Fruit fly (Drosophila melanogaster) whole organism, adult: ENCODE measurements around the gene Xport-B.

Source experiments
- CG11617 ChIP-seq: fragments of 200-800 bp; sonication (Bioruptor generic); optimal IDR thresholded peaks from 2 replicates; lab custom pipeline; 2017; ENCODE audit warnings: mild to moderate bottlenecking, missing biosample characterization, missing genetic modification reagents, missing genetic modification characterization
- CG12768 ChIP-seq: fragments of 200-800 bp; sonication (Bioruptor generic); optimal IDR thresholded peaks from 2 replicates; lab custom pipeline; 2017; ENCODE audit warnings: missing biosample characterization, missing genetic modification characterization, mild to moderate bottlenecking, moderate library complexity, missing genetic modification reagents
- CG14711 ChIP-seq: fragments of 200-800 bp; sonication (Bioruptor generic); optimal IDR thresholded peaks from 2 replicates; lab custom pipeline; 2018; ENCODE audit warnings: missing biosample characterization, mild to moderate bottlenecking, missing genetic modification characterization, moderate library complexity
- CG1620 ChIP-seq: fragments of 200-800 bp; sonication (Bioruptor generic); optimal IDR thresholded peaks from 2 replicates; lab custom pipeline; 2016; ENCODE audit warnings: missing biosample characterization, missing genetic modification characterization
- CG33017 ChIP-seq: fragments of 200-800 bp; sonication (Bioruptor generic); optimal IDR thresholded peaks from 2 replicates; lab custom pipeline; 2018; ENCODE audit warnings: missing biosample characterization, mild to moderate bottlenecking, missing genetic modification characterization, moderate library complexity
- CG5204 ChIP-seq: fragments of 200-800 bp; sonication (Bioruptor generic); optimal IDR thresholded peaks from 2 replicates; lab custom pipeline; 2016; ENCODE audit warnings: missing biosample characterization, missing genetic modification characterization
- CG7045 ChIP-seq: fragments of 200-800 bp; sonication (Bioruptor generic); optimal IDR thresholded peaks from 2 replicates; lab custom pipeline; 2017; ENCODE audit warnings: missing biosample characterization, mild to moderate bottlenecking, missing genetic modification characterization
- CG7101 ChIP-seq: fragments of 200-800 bp; sonication (Bioruptor generic); optimal IDR thresholded peaks from 2 replicates; lab custom pipeline; 2018; ENCODE audit warnings: missing biosample characterization, mild to moderate bottlenecking, missing genetic modification characterization, moderate library complexity
- Clk ChIP-seq: fragments of 200-800 bp; sonication (Bioruptor generic); optimal IDR thresholded peaks from 2 replicates; lab custom pipeline; 2017; ENCODE audit warnings: missing biosample characterization, missing genetic modification characterization
- Crg-1 ChIP-seq: fragments of 200-800 bp; sonication (Bioruptor generic); optimal IDR thresholded peaks from 2 replicates; lab custom pipeline; 2016; ENCODE audit warnings: missing biosample characterization, missing genetic modification characterization
- Hr96 ChIP-seq: fragments of 200-800 bp; sonication (Bioruptor generic); optimal IDR thresholded peaks from 2 replicates; lab custom pipeline; 2016; ENCODE audit warnings: missing biosample characterization, missing genetic modification characterization
- Mnt ChIP-seq: fragments of 200-800 bp; sonication (Bioruptor generic); optimal IDR thresholded peaks from 2 replicates; lab custom pipeline; 2016; ENCODE audit warnings: missing biosample characterization, mild to moderate bottlenecking, missing genetic modification characterization
- bab1 ChIP-seq: fragments of 200-800 bp; sonication (Bioruptor generic); optimal IDR thresholded peaks from 3 replicates; lab custom pipeline; 2019; ENCODE audit warnings: missing biosample characterization, mild to moderate bottlenecking, missing genetic modification characterization, moderate library complexity
- cic ChIP-seq: fragments of 200-800 bp; sonication (Bioruptor generic); optimal IDR thresholded peaks from 2 replicates; lab custom pipeline; 2017; ENCODE audit warnings: missing biosample characterization, mild to moderate bottlenecking, missing genetic modification characterization, moderate library complexity
- cnc ChIP-seq, 2 experiments: fragments of >200 bp; optimal IDR thresholded peaks; 2 replicates each; lab custom pipeline; 2017
- kay ChIP-seq: fragments of 200-800 bp; sonication (Bioruptor generic); peaks from one replicate; lab custom pipeline; 2016; ENCODE audit warnings: missing biosample characterization, missing genetic modification characterization, borderline replicate concordance
- ovo ChIP-seq: fragments of 200-800 bp; sonication (Bioruptor generic); optimal IDR thresholded peaks from 2 replicates; lab custom pipeline; 2016; ENCODE audit warnings: missing biosample characterization, missing genetic modification characterization
- pad ChIP-seq: fragments of 200-800 bp; sonication (Bioruptor generic); optimal IDR thresholded peaks from 3 replicates; lab custom pipeline; 2017; ENCODE audit warnings: missing biosample characterization, missing genetic modification characterization, mild to moderate bottlenecking, moderate library complexity, missing genetic modification reagents
- tj ChIP-seq: fragments of 200-800 bp; sonication (Bioruptor generic); optimal IDR thresholded peaks from 3 replicates; lab custom pipeline; 2017; ENCODE audit warnings: missing biosample characterization, mild to moderate bottlenecking, missing genetic modification characterization, moderate library complexity
- toe ChIP-seq: fragments of 200-800 bp; sonication (Bioruptor generic); optimal IDR thresholded peaks from 2 replicates; lab custom pipeline; 2016; ENCODE audit warnings: missing biosample characterization, missing genetic modification characterization

Xport-B gene

DNA sequence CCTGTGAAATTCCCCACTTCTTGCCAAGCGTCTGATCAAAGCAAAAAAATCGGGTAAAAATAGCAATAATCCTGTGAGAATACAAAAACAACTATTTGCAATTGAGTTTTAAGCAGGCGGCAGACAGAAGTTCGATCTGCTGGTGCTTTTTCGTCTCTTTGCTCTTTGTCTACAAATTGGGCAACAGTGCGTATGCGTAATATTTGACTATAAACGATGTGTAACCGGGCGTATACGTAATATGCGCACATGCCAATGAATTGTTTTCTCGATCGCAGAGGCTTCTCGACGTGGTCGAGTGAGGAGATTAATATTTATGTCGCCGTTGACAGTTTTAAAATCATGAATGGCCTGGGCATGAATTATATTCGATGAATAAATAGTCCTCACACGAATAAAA, 19.9 kb downstream of the Xport-B start:
- no peak for TF ChIP-seq CG14711 (tag; lab: Kevin White, UChicago)
- no peak for TF ChIP-seq CG11617
- no peak for TF ChIP-seq CG7101 (tag; lab: Kevin White, UChicago)
- TF ChIP-seq ovo (GFP tag; lab: Kevin White, UChicago), result no peak
- no peak for TF ChIP-seq pad (GFP tag; lab: Kevin White, UChicago)
- TF ChIP-seq tj (GFP tag; lab: Kevin White, UChicago), result no peak
- TF ChIP-seq cnc (optimal IDR thresholded peaks at IDR 0.05; lab: Kevin White, UChicago), result no peak
- no peak for TF ChIP-seq CG33017 (tag; lab: Kevin White, UChicago)
- no peak for TF ChIP-seq kay (GFP tag; lab: Kevin White, UChicago)
- TF ChIP-seq Mnt, result no peak
- no peak for TF ChIP-seq Crg-1
- no peak for TF ChIP-seq bab1 (GFP tag; lab: Kevin White, UChicago)
- TF ChIP-seq CG5204 (GFP tag; lab: Kevin White, UChicago), result no peak
- TF ChIP-seq toe (GFP tag; lab: Kevin White, UChicago), result no peak
- no peak for TF ChIP-seq CG7045 (GFP tag; lab: Kevin White, UChicago)
- no peak for TF ChIP-seq CG1620 (GFP tag; lab: Kevin White, UChicago)
- TF ChIP-seq cic (GFP tag; lab: Kevin White, UChicago), result no peak

DNA sequence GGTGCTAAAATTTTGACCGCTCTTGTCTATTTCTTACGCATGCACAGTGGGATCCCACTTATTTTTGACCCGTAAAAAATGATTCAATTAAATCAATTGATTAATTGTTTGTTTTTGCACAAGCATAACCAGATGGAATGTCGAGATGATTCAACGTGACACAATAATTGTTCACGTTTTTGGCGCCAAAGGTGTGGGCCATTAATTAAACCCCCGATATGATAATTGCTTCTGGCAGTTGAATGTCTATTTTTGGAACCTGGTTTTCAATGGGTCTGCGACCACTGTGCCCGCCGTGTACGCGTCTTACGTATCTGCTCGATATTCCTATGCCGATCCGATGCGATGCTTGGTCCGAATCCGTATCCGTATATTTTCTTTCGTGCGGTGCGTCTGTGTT, 23.2 kb downstream of the Xport-B start:
- TF ChIP-seq CG7101 (tag; lab: Kevin White, UChicago), result peak; percentile 14
- TF ChIP-seq CG12768 (GFP tag; lab: Kevin White, UChicago), result peak; percentile 15
- no peak for TF ChIP-seq pad (GFP tag; lab: Kevin White, UChicago)
- peak; percentile 15 for TF ChIP-seq CG14711 (tag; lab: Kevin White, UChicago)
- peak; percentile 35 for TF ChIP-seq Hr96
- no peak for TF ChIP-seq Mnt
- TF ChIP-seq CG11617, result no peak
- TF ChIP-seq CG7045 (GFP tag; lab: Kevin White, UChicago), result peak; percentile 28
- peak; percentile 35 for TF ChIP-seq toe (GFP tag; lab: Kevin White, UChicago)

DNA sequence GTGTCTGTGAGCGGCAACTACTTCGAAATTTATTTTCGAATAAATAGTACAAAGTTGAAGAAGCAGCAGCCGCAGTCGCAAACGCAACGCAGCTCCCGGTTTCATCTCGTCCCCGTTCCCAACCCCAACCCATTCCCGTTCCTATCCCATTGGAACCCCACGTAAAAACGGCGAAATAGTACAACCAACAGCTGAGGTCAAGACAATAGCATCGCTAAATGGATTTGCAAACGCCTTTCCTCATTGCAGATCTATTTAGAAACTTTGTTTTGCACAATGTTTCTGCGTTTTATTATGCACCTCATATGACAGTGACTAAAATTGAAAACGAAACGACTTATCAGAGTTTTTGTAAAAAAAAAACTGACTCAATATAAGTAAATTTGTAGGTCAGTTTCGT, 23.8 kb downstream of the Xport-B start:
- TF ChIP-seq CG12768 (GFP tag; lab: Kevin White, UChicago) (peak; percentile 12), CG14711 (tag; lab: Kevin White, UChicago) (no peak)

DNA sequence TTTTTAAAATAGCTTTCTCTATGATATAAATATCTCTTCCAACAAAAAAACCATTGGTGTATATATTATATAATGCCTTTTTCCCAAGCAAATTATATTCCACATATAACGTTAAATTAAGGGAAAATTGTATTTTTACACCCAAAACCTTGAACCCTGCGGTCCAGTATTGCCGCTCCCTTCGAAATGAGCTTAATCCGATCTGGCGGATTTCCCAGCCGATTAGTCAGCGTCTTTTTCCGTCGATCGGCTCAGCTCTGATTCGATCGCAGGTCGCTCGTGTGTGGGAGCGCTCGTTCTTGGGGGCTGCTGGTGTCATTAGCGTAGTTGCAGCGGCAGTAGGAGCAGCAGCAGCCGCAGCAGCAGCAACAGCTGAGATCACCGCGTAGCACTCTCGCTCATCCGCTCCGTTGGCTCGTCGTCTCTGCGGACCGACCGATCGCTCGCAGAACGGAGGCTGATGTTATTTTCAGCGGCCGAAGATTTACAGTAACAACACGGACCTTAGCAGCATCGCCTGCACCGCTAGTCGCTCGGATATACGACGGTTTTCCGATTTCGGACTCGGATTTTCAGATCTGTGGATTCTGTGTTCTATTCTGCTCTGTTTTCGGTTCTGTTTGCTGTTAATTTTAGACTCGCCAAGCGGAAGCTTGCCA, 24.7 kb downstream of the Xport-B start, which contains the start of gene CG4733:
Gene CG4733 (plus strand): TSS at position 350 of the 659 bp plus-strand sequence.
- TF ChIP-seq ovo (GFP tag; lab: Kevin White, UChicago), result peak; percentile 33
- no peak for TF ChIP-seq CG11617
- peak; percentile 30 for TF ChIP-seq CG7101 (tag; lab: Kevin White, UChicago)
- TF ChIP-seq kay (GFP tag; lab: Kevin White, UChicago), result no peak
- peak; percentile 7 for TF ChIP-seq tj (GFP tag; lab: Kevin White, UChicago)
- peak; percentile 55 for TF ChIP-seq CG5204 (GFP tag; lab: Kevin White, UChicago)
- TF ChIP-seq CG7045 (GFP tag; lab: Kevin White, UChicago), result no peak
- TF ChIP-seq pad (GFP tag; lab: Kevin White, UChicago), result peak; percentile 2
- peak; percentile 20 for TF ChIP-seq toe (GFP tag; lab: Kevin White, UChicago)
- TF ChIP-seq Hr96, result no peak
- no peak for TF ChIP-seq CG14711 (tag; lab: Kevin White, UChicago)

DNA sequence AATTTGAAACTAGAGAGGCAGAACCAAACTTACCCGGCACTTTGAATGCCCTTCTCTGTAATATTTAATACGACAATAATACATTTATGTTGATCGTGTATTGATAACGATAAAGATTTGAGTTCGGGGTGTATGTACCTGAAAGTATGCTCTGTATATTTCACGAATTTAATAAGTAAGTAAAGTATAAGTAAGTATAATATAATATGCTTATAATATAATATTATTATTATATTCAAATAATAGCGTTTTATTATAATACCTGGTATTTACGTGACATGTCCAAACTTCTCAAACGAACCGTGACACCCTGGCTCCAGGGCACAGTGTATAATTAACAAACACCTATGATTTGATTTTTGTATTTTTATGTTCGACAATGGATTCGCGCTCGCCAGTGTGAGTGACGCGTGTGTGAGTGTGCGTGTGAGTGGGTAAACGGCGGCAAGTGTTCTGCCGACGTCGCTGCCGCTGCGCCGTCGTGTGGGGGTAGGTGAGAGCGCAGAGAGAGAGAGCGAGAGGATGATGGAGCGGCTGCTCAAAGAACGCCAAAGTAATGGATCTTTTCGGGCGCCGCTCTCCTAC, 25.5 kb downstream of the Xport-B start:
- TF ChIP-seq tj (GFP tag; lab: Kevin White, UChicago) (no peak), kay (GFP tag; lab: Kevin White, UChicago) (no peak), Mnt (no peak), toe (GFP tag; lab: Kevin White, UChicago) (no peak), CG7045 (GFP tag; lab: Kevin White, UChicago) (no peak), ovo (GFP tag; lab: Kevin White, UChicago) (no peak), CG12768 (GFP tag; lab: Kevin White, UChicago) (peak; percentile 12), Hr96 (no peak), cnc (optimal IDR thresholded peaks at IDR 0.05; lab: Kevin White, UChicago) (no peak), CG11617 (no peak), bab1 (GFP tag; lab: Kevin White, UChicago) (no peak), CG14711 (tag; lab: Kevin White, UChicago) (peak; percentile 52), CG5204 (GFP tag; lab: Kevin White, UChicago) (no peak), pad (GFP tag; lab: Kevin White, UChicago) (no peak), cic (GFP tag; lab: Kevin White, UChicago) (no peak), CG1620 (GFP tag; lab: Kevin White, UChicago) (no peak), CG33017 (tag; lab: Kevin White, UChicago) (peak; percentile 15), CG7101 (tag; lab: Kevin White, UChicago) (peak; percentile 8), Clk (GFP tag; lab: Kevin White, UChicago) (no peak), Crg-1 (no peak)

DNA sequence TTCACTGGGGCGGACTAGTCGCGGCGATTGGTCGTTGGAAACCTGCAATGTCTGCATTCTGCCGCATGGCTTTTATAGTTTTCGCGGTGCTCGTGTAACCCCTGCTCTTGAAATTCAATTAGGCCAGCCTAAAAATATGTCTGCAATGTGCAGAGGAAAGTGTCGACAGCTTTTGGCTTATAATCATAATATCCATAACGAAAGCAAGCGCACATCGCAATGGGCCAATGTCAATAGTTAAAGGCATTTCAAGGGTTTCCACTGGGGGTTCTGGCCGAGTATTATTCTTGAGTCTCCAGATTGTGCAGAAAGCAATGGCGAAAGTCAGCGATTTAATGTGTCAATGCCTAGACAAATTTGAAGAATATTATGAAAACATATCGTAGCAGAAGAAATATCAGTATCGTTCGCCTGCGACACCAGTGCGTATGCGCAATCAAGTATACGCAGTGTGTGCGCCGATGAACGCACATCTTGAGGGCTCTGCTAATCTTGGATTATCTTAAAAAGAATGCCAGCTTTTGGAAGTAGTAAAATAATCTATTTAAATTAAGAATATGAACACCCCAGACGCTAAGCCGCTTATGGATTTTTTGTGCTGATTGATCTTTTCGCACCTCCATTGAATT, 26.9 kb downstream of the Xport-B start, which contains the start of gene ninaE:
Gene ninaE (minus strand): TSS at position 51 of the 629 bp plus-strand sequence.
- no peak for TF ChIP-seq toe (GFP tag; lab: Kevin White, UChicago)
- no peak for TF ChIP-seq CG7045 (GFP tag; lab: Kevin White, UChicago)
- no peak for TF ChIP-seq tj (GFP tag; lab: Kevin White, UChicago)
- no peak for TF ChIP-seq Clk (GFP tag; lab: Kevin White, UChicago)
- TF ChIP-seq CG12768 (GFP tag; lab: Kevin White, UChicago), result no peak
- TF ChIP-seq CG11617, result no peak
- TF ChIP-seq kay (GFP tag; lab: Kevin White, UChicago), result no peak
- TF ChIP-seq cnc (optimal IDR thresholded peaks at IDR 0.05; lab: Kevin White, UChicago), result no peak
- TF ChIP-seq Mnt, result no peak
- no peak for TF ChIP-seq CG33017 (tag; lab: Kevin White, UChicago)
- no peak for TF ChIP-seq CG1620 (GFP tag; lab: Kevin White, UChicago)
- TF ChIP-seq CG14711 (tag; lab: Kevin White, UChicago), result no peak
- TF ChIP-seq CG7101 (tag; lab: Kevin White, UChicago), result no peak
- TF ChIP-seq ovo (GFP tag; lab: Kevin White, UChicago), result no peak
- TF ChIP-seq Crg-1, result no peak
- TF ChIP-seq pad (GFP tag; lab: Kevin White, UChicago), result no peak
